Worm (Caenorhabditis elegans) whole organism, late embryonic: Measurements from ENCODE around the gene ztf-22.

Experiments
- C08G9.2 ChIP-seq: sonication (generic microtip); optimal IDR thresholded peaks from 2 replicates; lab custom pipeline; 2016; ENCODE audit warnings: mild to moderate bottlenecking, missing genetic modification characterization, moderate library complexity, missing compliant biosample characterization
- C38D4.7 ChIP-seq: fragments of 200-800 bp; sonication (Bioruptor generic); optimal IDR thresholded peaks from 2 replicates; lab custom pipeline; 2018; ENCODE audit warnings: mild to moderate bottlenecking, missing genetic modification characterization, moderate library complexity, missing compliant biosample characterization
- F13H6.1 ChIP-seq: sonication (generic microtip); optimal IDR thresholded peaks from 2 replicates; lab custom pipeline; 2016; ENCODE audit warnings: missing genetic modification characterization, missing compliant biosample characterization
- K09A11.1 ChIP-seq: sonication (generic microtip); optimal IDR thresholded peaks from 2 replicates; lab custom pipeline; 2017; ENCODE audit warnings: antibody characterized with exemption, mild to moderate bottlenecking, missing genetic modification characterization, missing compliant biosample characterization; ENCODE audit not compliant: insufficient read depth
- T23F11.4 ChIP-seq: fragments of 200-800 bp; sonication (Bioruptor generic); optimal IDR thresholded peaks from 2 replicates; lab custom pipeline; 2018; ENCODE audit warnings: mild to moderate bottlenecking, missing genetic modification characterization, missing compliant biosample characterization
- ama-1 ChIP-seq: fragments of 150-350 bp; optimal IDR thresholded peaks from 2 replicates; lab custom pipeline; 2014
- ceh-18 ChIP-seq: sonication (generic microtip); optimal IDR thresholded peaks from 2 replicates; lab custom pipeline; 2016; ENCODE audit warnings: missing genetic modification characterization, missing compliant biosample characterization
- ceh-19 ChIP-seq: fragments of 200-800 bp; sonication (Bioruptor generic); optimal IDR thresholded peaks from 2 replicates; lab custom pipeline; 2018; ENCODE audit warnings: mild to moderate bottlenecking, missing genetic modification characterization, missing compliant biosample characterization
- ceh-2 ChIP-seq: sonication (generic microtip); optimal IDR thresholded peaks from 2 replicates; lab custom pipeline; 2016; ENCODE audit warnings: missing genotype, missing genetic modification characterization, missing compliant biosample characterization
- ceh-22 ChIP-seq: sonication (generic microtip); optimal IDR thresholded peaks from 2 replicates; lab custom pipeline; 2017; ENCODE audit warnings: missing biosample characterization, missing genetic modification characterization
- ceh-30 ChIP-seq: fragments of 150-350 bp; optimal IDR thresholded peaks from 2 replicates; lab custom pipeline; 2014; ENCODE audit warnings: missing biosample characterization, missing genetic modification characterization
- ceh-31 ChIP-seq: sonication (generic microtip); optimal IDR thresholded peaks from 2 replicates; lab custom pipeline; 2016; ENCODE audit warnings: missing genetic modification characterization, missing compliant biosample characterization
- ceh-34 ChIP-seq: sonication (generic microtip); optimal IDR thresholded peaks from 2 replicates; lab custom pipeline; 2016; ENCODE audit warnings: mild to moderate bottlenecking, missing genetic modification characterization, missing compliant biosample characterization
- ceh-45 ChIP-seq: fragments of 200-800 bp; sonication (Bioruptor generic); IDR thresholded peaks from 2 replicates; pipeline ENCODE4 v1.3.6; 2022; ENCODE audit warnings: missing genetic modification reagents, missing genetic modification characterization, missing compliant biosample characterization
- ceh-48 ChIP-seq: sonication (generic microtip); optimal IDR thresholded peaks from 2 replicates; lab custom pipeline; 2016; ENCODE audit warnings: missing genetic modification characterization, inconsistent platforms, missing compliant biosample characterization
- ceh-9 ChIP-seq: sonication (generic microtip); optimal IDR thresholded peaks from 2 replicates; lab custom pipeline; 2016; ENCODE audit warnings: mild to moderate bottlenecking, missing genetic modification characterization, inconsistent platforms, missing compliant biosample characterization
- che-1 ChIP-seq: sonication (generic microtip); optimal IDR thresholded peaks from 2 replicates; lab custom pipeline; 2016; ENCODE audit warnings: mild to moderate bottlenecking, missing genetic modification characterization, missing compliant biosample characterization
- dve-1 ChIP-seq: sonication (generic microtip); optimal IDR thresholded peaks from 2 replicates; lab custom pipeline; 2017; ENCODE audit warnings: antibody characterized with exemption, mild to moderate bottlenecking, missing genetic modification characterization, missing compliant biosample characterization
- elt-4 ChIP-seq: sonication (generic microtip); optimal IDR thresholded peaks from 2 replicates; lab custom pipeline; 2016; ENCODE audit warnings: missing genetic modification characterization, missing compliant biosample characterization
- ets-4 ChIP-seq: sonication (generic microtip); optimal IDR thresholded peaks from 2 replicates; lab custom pipeline; 2016; ENCODE audit warnings: missing genetic modification characterization, missing compliant biosample characterization
- eyg-1 ChIP-seq: sonication (generic microtip); optimal IDR thresholded peaks from 2 replicates; lab custom pipeline; 2016; ENCODE audit warnings: missing genotype, missing genetic modification characterization, missing compliant biosample characterization
- fkh-6 ChIP-seq: sonication (generic microtip); optimal IDR thresholded peaks from 2 replicates; lab custom pipeline; 2016; ENCODE audit warnings: missing genetic modification characterization, missing compliant biosample characterization
- gmeb-2 ChIP-seq: sonication (generic microtip); optimal IDR thresholded peaks from 2 replicates; lab custom pipeline; 2016; ENCODE audit warnings: missing genetic modification characterization, inconsistent platforms, missing compliant biosample characterization
- hlh-15 ChIP-seq: sonication (generic microtip); optimal IDR thresholded peaks from 2 replicates; lab custom pipeline; 2016; ENCODE audit warnings: missing genetic modification characterization, missing compliant biosample characterization
- hlh-30 ChIP-seq: sonication (generic microtip); optimal IDR thresholded peaks from 2 replicates; lab custom pipeline; 2017; ENCODE audit warnings: antibody characterized with exemption, missing genetic modification characterization, missing compliant biosample characterization; ENCODE audit not compliant: insufficient read depth
- hlh-6 ChIP-seq: sonication (generic microtip); optimal IDR thresholded peaks from 2 replicates; lab custom pipeline; 2016; ENCODE audit warnings: missing genotype, missing genetic modification characterization, missing compliant biosample characterization
- hlh-8 ChIP-seq: sonication (generic microtip); optimal IDR thresholded peaks from 2 replicates; lab custom pipeline; 2016; ENCODE audit warnings: missing genotype, missing genetic modification characterization, missing compliant biosample characterization
- lin-11 ChIP-seq: fragments of 200-800 bp; sonication (Bioruptor generic); optimal IDR thresholded peaks from 2 replicates; lab custom pipeline; 2018; ENCODE audit warnings: mild to moderate bottlenecking, missing genetic modification characterization, missing compliant biosample characterization
- nfya-1 ChIP-seq: sonication (generic microtip); optimal IDR thresholded peaks from 2 replicates; lab custom pipeline; 2017; ENCODE audit warnings: missing genetic modification characterization, mild to moderate bottlenecking, missing compliant biosample characterization, antibody characterized with exemption, moderate library complexity
- nhr-11 ChIP-seq: fragments of 150-350 bp; optimal IDR thresholded peaks from 2 replicates; lab custom pipeline; 2014; ENCODE audit warnings: missing biosample characterization, missing genetic modification characterization
- nhr-232 ChIP-seq: sonication (generic microtip); optimal IDR thresholded peaks from 2 replicates; lab custom pipeline; 2016; ENCODE audit warnings: missing genetic modification characterization, missing compliant biosample characterization
- npax-4 ChIP-seq: sonication (generic microtip); optimal IDR thresholded peaks from 2 replicates; lab custom pipeline; 2016; ENCODE audit warnings: missing genetic modification characterization, missing compliant biosample characterization
- pat-9 ChIP-seq: fragments of 200-800 bp; sonication (Bioruptor generic); optimal IDR thresholded peaks from 2 replicates; lab custom pipeline; 2018; ENCODE audit warnings: mild to moderate bottlenecking, missing genetic modification characterization, moderate library complexity, missing compliant biosample characterization
- pax-1 ChIP-seq: fragments of 150-350 bp; optimal IDR thresholded peaks from 2 replicates; lab custom pipeline; 2014; ENCODE audit warnings: missing biosample characterization, missing genetic modification characterization
- pha-2 ChIP-seq: sonication (generic microtip); optimal IDR thresholded peaks from 2 replicates; lab custom pipeline; 2017; ENCODE audit warnings: mild to moderate bottlenecking, missing genetic modification characterization, missing compliant biosample characterization
- pros-1 ChIP-seq: fragments of 150-350 bp; optimal IDR thresholded peaks from 2 replicates; lab custom pipeline; 2014; ENCODE audit warnings: missing biosample characterization, missing genetic modification reagents, missing genetic modification characterization
- ref-2 ChIP-seq: sonication (generic microtip); optimal IDR thresholded peaks from 2 replicates; lab custom pipeline; 2016; ENCODE audit warnings: missing genetic modification characterization, missing compliant biosample characterization
- rnt-1 ChIP-seq: sonication (generic microtip); optimal IDR thresholded peaks from 2 replicates; lab custom pipeline; 2016; ENCODE audit warnings: missing genetic modification characterization, missing compliant biosample characterization
- sdc-2 ChIP-seq: sonication (generic microtip); optimal IDR thresholded peaks from 2 replicates; lab custom pipeline; 2016; ENCODE audit warnings: missing genotype, missing genetic modification characterization, missing compliant biosample characterization
- sox-2 ChIP-seq: fragments of 200-800 bp; sonication (Bioruptor generic); IDR thresholded peaks from 2 replicates; pipeline ENCODE4 v1.3.6; 2022; ENCODE audit warnings: missing genetic modification reagents, missing genetic modification characterization, missing compliant biosample characterization
- sox-4 ChIP-seq: sonication (generic microtip); optimal IDR thresholded peaks from 2 replicates; lab custom pipeline; 2017; ENCODE audit warnings: mild to moderate bottlenecking, missing genetic modification characterization, inconsistent platforms, missing compliant biosample characterization
- tbx-2 ChIP-seq: sonication (generic microtip); optimal IDR thresholded peaks from 2 replicates; lab custom pipeline; 2016; ENCODE audit warnings: missing genetic modification characterization, missing compliant biosample characterization
- tbx-7 ChIP-seq: sonication (generic microtip); optimal IDR thresholded peaks from 2 replicates; lab custom pipeline; 2016; ENCODE audit warnings: missing genotype, missing genetic modification characterization, missing compliant biosample characterization
- unc-3 ChIP-seq, 2 experiments: fragments of 200-800 bp in 1 of 2; sonication (Bioruptor generic) in 1 of 2; sonication (generic microtip) in 1 of 2; conservative IDR thresholded peaks in 1 of 2; optimal IDR thresholded peaks in 1 of 2; 2 replicates each; pipeline versions ENCODE4 v1.3.6 to Lab custom; 2016 to 2022; ENCODE audit warnings: missing compliant biosample characterization in 2 of 2, missing genetic modification characterization in 2 of 2, missing genetic modification reagents in 1 of 2
- unc-42 ChIP-seq: sonication (generic microtip); optimal IDR thresholded peaks from 2 replicates; lab custom pipeline; 2016; ENCODE audit warnings: missing genotype, missing genetic modification characterization, missing compliant biosample characterization
- unc-55 ChIP-seq: sonication (generic microtip); optimal IDR thresholded peaks from 2 replicates; lab custom pipeline; 2017; ENCODE audit warnings: missing biosample characterization, missing genetic modification reagents, missing genetic modification characterization
- unc-86 ChIP-seq: sonication (generic microtip); optimal IDR thresholded peaks from 2 replicates; lab custom pipeline; 2016; ENCODE audit warnings: missing genetic modification characterization, missing compliant biosample characterization
- ztf-16 ChIP-seq: sonication (generic microtip); optimal IDR thresholded peaks from 2 replicates; lab custom pipeline; 2017; ENCODE audit warnings: missing genetic modification characterization, missing compliant biosample characterization

ztf-22 gene

ce11 chrII:13285729-13286128, at the start of gene ztf-22:
ztf-22 (minus strand) TSS chrII:13285829.
- no peak for TF ChIP-seq tbx-2 (tag; lab: Kevin White, UChicago)
- TF ChIP-seq nhr-232 (tag; lab: Kevin White, UChicago), result no peak
- no peak for TF ChIP-seq ceh-2
- TF ChIP-seq C38D4.7 (GFP tag; lab: Kevin White, UChicago), result no peak
- TF ChIP-seq hlh-15 (tag; lab: Kevin White, UChicago), result no peak
- TF ChIP-seq ceh-30 (tag; lab: Kevin White, UChicago), result no peak
- TF ChIP-seq hlh-6, result no peak
- TF ChIP-seq nfya-1 (tag; lab: Kevin White, UChicago), result no peak

- TF ChIP-seq gmeb-2, result peak; percentile 15
- peak; percentile 73 for TF ChIP-seq F13H6.1 (tag; lab: Kevin White, UChicago)
- no peak for TF ChIP-seq hlh-15 (tag; lab: Kevin White, UChicago)
- TF ChIP-seq C08G9.2 (tag; lab: Kevin White, UChicago), result no peak
- TF ChIP-seq ceh-18 (tag; lab: Kevin White, UChicago), result peak; percentile 97
- TF ChIP-seq dve-1 (tag; lab: Kevin White, UChicago), result peak; percentile 90
- TF ChIP-seq ceh-19, result peak; percentile 63
- TF ChIP-seq tbx-7 (tag; lab: Kevin White, UChicago), result peak; percentile 43
- peak; percentile 69 for TF ChIP-seq hlh-30
- peak; percentile 58 for TF ChIP-seq pha-2 (tag; lab: Kevin White, UChicago)
- no peak for TF ChIP-seq fkh-6 (tag; lab: Kevin White, UChicago)
- peak; percentile 36; the same call in 1 of the 2 replicates for TF ChIP-seq unc-3 (GFP tag; conservative IDR thresholded peaks at IDR 0.05; lab: Robert Waterston, UW)
- no peak for TF ChIP-seq unc-3 (tag; optimal IDR thresholded peaks at IDR 0.05; lab: Kevin White, UChicago)
- TF ChIP-seq sox-2 (GFP tag; lab: Robert Waterston, UW), result peak; percentile 16; the same call in 1 of the 2 replicates
- TF ChIP-seq ceh-45 (GFP tag; lab: Robert Waterston, UW), result no peak
- no peak for TF ChIP-seq nhr-11 (tag; lab: Kevin White, UChicago)
- peak; percentile 51 for TF ChIP-seq pat-9
- TF ChIP-seq eyg-1 (tag; lab: Kevin White, UChicago), result peak; percentile 49
- TF ChIP-seq nfya-1 (tag; lab: Kevin White, UChicago), result peak; percentile 72
- peak; percentile 55 for TF ChIP-seq ceh-30 (tag; lab: Kevin White, UChicago)
- peak; percentile 48 for TF ChIP-seq unc-55 (GFP tag; lab: Kevin White, UChicago)
- TF ChIP-seq T23F11.4 (GFP tag; lab: Kevin White, UChicago), result peak; percentile 75
- TF ChIP-seq rnt-1 (tag; lab: Kevin White, UChicago), result peak; percentile 85
- TF ChIP-seq ceh-34, result peak; percentile 94
- TF ChIP-seq hlh-8 (tag; lab: Kevin White, UChicago), result peak; percentile 57
- TF ChIP-seq lin-11 (tag; lab: Kevin White, UChicago), result peak; percentile 19
- peak; percentile 26 for TF ChIP-seq ceh-22
- no peak for TF ChIP-seq elt-4 (tag; lab: Kevin White, UChicago)
- TF ChIP-seq ama-1, result peak; percentile 18
- TF ChIP-seq ztf-16, result peak; percentile 69
- TF ChIP-seq sox-4, result peak; percentile 12
- TF ChIP-seq sdc-2 (tag; lab: Kevin White, UChicago), result peak; percentile 35
- peak; percentile 93 for TF ChIP-seq ref-2 (tag; lab: Kevin White, UChicago)
- peak; percentile 97 for TF ChIP-seq pros-1 (tag; lab: Kevin White, UChicago)
- TF ChIP-seq tbx-2 (tag; lab: Kevin White, UChicago), result peak; percentile 91
- no peak for TF ChIP-seq ceh-9
- TF ChIP-seq ceh-48, result peak; percentile 85
- peak; percentile 70 for TF ChIP-seq unc-42 (tag; lab: Kevin White, UChicago)
- no peak for TF ChIP-seq hlh-6
- TF ChIP-seq K09A11.1 (tag; lab: Kevin White, UChicago), result peak; percentile 50
- TF ChIP-seq pax-1 (tag; lab: Kevin White, UChicago), result no peak
- peak; percentile 43 for TF ChIP-seq unc-86 (tag; lab: Kevin White, UChicago)
- no peak for TF ChIP-seq che-1 (tag; lab: Kevin White, UChicago)
- peak; percentile 15 for TF ChIP-seq ets-4 (tag; lab: Kevin White, UChicago)
- peak; percentile 84 for TF ChIP-seq ceh-31
- no peak for TF ChIP-seq npax-4 (tag; lab: Kevin White, UChicago)
These were observed 49.5 kb upstream of the ztf-22 start for ce11 chrII:13334966-13335698.
